Worm (Caenorhabditis elegans) whole organism, early embryonic: Measurements from ENCODE around the gene C27H5.6.

Source experiments
- F13C5.2 ChIP-seq: sonication (generic microtip); optimal IDR thresholded peaks from 2 replicates; lab custom pipeline; 2017; ENCODE audit warnings: mild to moderate bottlenecking, missing genetic modification characterization, inconsistent platforms, missing compliant biosample characterization
- ama-1 ChIP-seq: fragments of 150-350 bp; optimal IDR thresholded peaks from 2 replicates; lab custom pipeline; 2014
- ceh-13 ChIP-seq: fragments of 200-800 bp; sonication (Bioruptor generic); optimal IDR thresholded peaks from 2 replicates; lab custom pipeline; 2018; ENCODE audit warnings: mild to moderate bottlenecking, missing genetic modification characterization, missing compliant biosample characterization
- ceh-36 ChIP-seq: sonication (generic microtip); optimal IDR thresholded peaks from 2 replicates; lab custom pipeline; 2016; ENCODE audit warnings: missing genetic modification characterization, inconsistent platforms, missing compliant biosample characterization
- hmbx-1 ChIP-seq: sonication (generic microtip); optimal IDR thresholded peaks from 2 replicates; lab custom pipeline; 2016; ENCODE audit warnings: mild to moderate bottlenecking, missing genetic modification characterization, missing compliant biosample characterization
- hmg-4 ChIP-seq: fragments of 200-800 bp; sonication (Bioruptor generic); optimal IDR thresholded peaks from 2 replicates; lab custom pipeline; 2018; ENCODE audit warnings: mild to moderate bottlenecking, missing genetic modification characterization, missing compliant biosample characterization
- hnd-1 ChIP-seq: sonication (generic microtip); optimal IDR thresholded peaks from 2 replicates; lab custom pipeline; 2016; ENCODE audit warnings: missing genetic modification characterization, missing compliant biosample characterization
- scrt-1 ChIP-seq: fragments of 200-800 bp; sonication (Bioruptor generic); IDR thresholded peaks from 2 replicates; pipeline ENCODE4 v1.3.6; 2022; ENCODE audit warnings: missing genetic modification characterization, missing compliant biosample characterization
- tbx-37 ChIP-seq: fragments of 200-800 bp; sonication (Bioruptor generic); conservative IDR thresholded peaks from 2 replicates; pipeline ENCODE4 v1.3.6; 2022; ENCODE audit warnings: missing genetic modification reagents, missing genetic modification characterization, missing compliant biosample characterization
- tra-4 ChIP-seq: sonication (generic microtip); optimal IDR thresholded peaks from 2 replicates; lab custom pipeline; 2017; ENCODE audit warnings: missing genetic modification characterization, missing compliant biosample characterization

DNA sequence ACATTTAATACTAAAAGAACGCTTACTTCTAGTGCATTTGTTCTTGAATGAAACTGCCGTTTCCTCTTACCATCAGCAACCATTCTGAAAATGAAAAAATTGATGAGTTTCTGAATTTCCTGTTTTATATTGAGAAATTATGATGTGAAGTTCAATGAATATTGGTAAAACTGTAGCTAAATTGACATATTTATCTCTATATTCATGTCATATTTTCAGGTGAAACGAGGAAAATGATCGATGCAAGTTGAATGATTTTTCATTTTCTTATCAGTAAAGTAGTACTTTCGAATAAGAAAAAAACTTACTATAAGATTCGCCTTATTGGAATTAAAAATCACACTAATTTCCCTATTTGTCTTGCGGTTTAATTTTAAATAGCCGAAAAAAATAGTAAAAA, 23.2 kb upstream of the C27H5.6 start, which contains the start of gene E04F6.15:
- TF ChIP-seq F13C5.2 (tag; lab: Kevin White, UChicago) (no peak), hmbx-1 (tag; lab: Kevin White, UChicago) (no peak), ama-1 (no peak), tbx-37 (no peak), tra-4 (tag; lab: Kevin White, UChicago) (no peak), ceh-36 (tag; lab: Kevin White, UChicago) (no peak), ceh-13 (no peak), hmg-4 (GFP tag; lab: Kevin White, UChicago) (no peak), hnd-1 (tag; lab: Kevin White, UChicago) (no peak), scrt-1 (GFP tag; lab: Robert Waterston, UW) (no peak)
